Worm (Caenorhabditis elegans) whole organism, young adult: Measurements from ENCODE around the gene fbxb-45.

Experiments used
- C06A6.2 ChIP-seq: fragments of 200-800 bp; sonication (Bioruptor generic); conservative IDR thresholded peaks from 2 replicates; pipeline ENCODE4 v1.3.6; 2022; ENCODE audit warnings: missing genetic modification characterization, missing compliant biosample characterization
- lin-26 ChIP-seq: fragments of 200-800 bp; sonication (Bioruptor generic); IDR thresholded peaks from 2 replicates; pipeline ENCODE4 v1.3.6; 2022; ENCODE audit warnings: missing genetic modification reagents, missing genetic modification characterization, missing compliant biosample characterization
- sea-2 ChIP-seq: fragments of 200-800 bp; sonication (Bioruptor generic); IDR thresholded peaks from 2 replicates; pipeline ENCODE4 v1.3.6; 2022; ENCODE audit warnings: missing genetic modification characterization, missing compliant biosample characterization
- snpc-4 ChIP-seq, 5 experiments: fragments of 150-350 bp in 1 of 5; sonication (generic microtip) in 4 of 5; optimal IDR thresholded peaks; 2 replicates each; lab custom pipeline; 2014 to 2018; ENCODE audit warnings: missing genetic modification characterization in 5 of 5, missing biosample characterization in 3 of 5, antibody characterized with exemption in 2 of 5, mild to moderate bottlenecking in 2 of 5, missing compliant biosample characterization in 2 of 5, missing genotype in 2 of 5, moderate library complexity in 2 of 5, missing genetic modification reagents in 1 of 5
- unc-130 ChIP-seq: sonication (generic microtip); optimal IDR thresholded peaks from 2 replicates; lab custom pipeline; 2016; ENCODE audit warnings: missing genetic modification reagents, missing genetic modification characterization, missing compliant biosample characterization
- unc-62 ChIP-seq: fragments of 150-350 bp; optimal IDR thresholded peaks from 2 replicates; lab custom pipeline; 2014; ENCODE audit warnings: missing biosample characterization, missing genetic modification reagents, missing genetic modification characterization

ce11 chrII:1042227-1042626, 1.6 kb downstream of the fbxb-45 start, which contains the start of gene fbxb-41:
- TF ChIP-seq snpc-4 (GFP tag; optimal IDR thresholded peaks at IDR 0.05; lab: Kevin White, UChicago) (no peak), snpc-4 (tag; optimal IDR thresholded peaks at IDR 0.05; lab: Kevin White, UChicago) (no peak), unc-62 (no peak), sea-2 (no peak), lin-26 (GFP tag; lab: Robert Waterston, UW) (no peak), unc-130 (GFP tag; lab: Kevin White, UChicago) (no peak), C06A6.2 (GFP tag; lab: Robert Waterston, UW) (no peak)
